Fruit fly (Drosophila melanogaster) whole organism, wandering third instar larva: ENCODE data around the gene Gad1.

Experiments used
- Hr78 ChIP-seq: fragments of >200 bp; optimal IDR thresholded peaks from 2 replicates; lab custom pipeline; 2017; ENCODE audit warnings: missing biosample characterization, missing genetic modification characterization
- Hr83 ChIP-seq: fragments of 200-300 bp; sonication (Bioruptor generic); optimal IDR thresholded peaks from 2 replicates; lab custom pipeline; 2016; ENCODE audit warnings: missing biosample characterization, mild to moderate bottlenecking, missing genetic modification characterization, moderate library complexity; ENCODE audit not compliant: poor library complexity, severe bottlenecking
- dsf ChIP-seq: sonication (Bioruptor generic); optimal IDR thresholded peaks from 2 replicates; lab custom pipeline; 2016; ENCODE audit warnings: missing biosample characterization, missing genetic modification characterization, borderline replicate concordance
- sage ChIP-seq: fragments of 200-800 bp; sonication (Bioruptor generic); optimal IDR thresholded peaks from 2 replicates; lab custom pipeline; 2016; ENCODE audit warnings: missing biosample characterization, mild to moderate bottlenecking, missing genetic modification characterization

dm6 chr3L:4026506-4026868 lies 62.1 kb downstream of the Gad1 start, which contains the start of gene Gr64a:
- TF ChIP-seq Hr78 = no peak
- no peak for TF ChIP-seq Hr83
- TF ChIP-seq sage = no peak
- TF ChIP-seq dsf (GFP tag; lab: Kevin White, UChicago) = no peak
